Fruit fly (Drosophila melanogaster): ENCODE data around the gene ATPsynD.
A peak's percentile ranks its signal among the peaks of the same experiment; 100 is the strongest.

ATPsynD gene

dm6 chr3R:19090983-19091748 lies 3.6 kb upstream of the ATPsynD start:
- no peak for TF ChIP-seq CG8478 (optimal IDR thresholded peaks at IDR 0.05)
- TF ChIP-seq pan (optimal IDR thresholded peaks at IDR 0.05), result no peak
- TF ChIP-seq usp (GFP tag; optimal IDR thresholded peaks at IDR 0.05), result no peak
- no peak for TF ChIP-seq psq (optimal IDR thresholded peaks at IDR 0.05)
- TF ChIP-seq Dll (optimal IDR thresholded peaks at IDR 0.05), result no peak
- TF ChIP-seq EcR (GFP tag; optimal IDR thresholded peaks at IDR 0.05), result no peak

- TF ChIP-seq pan (optimal IDR thresholded peaks at IDR 0.05), result no peak
- TF ChIP-seq usp (GFP tag; optimal IDR thresholded peaks at IDR 0.05), result no peak
- TF ChIP-seq Dll (optimal IDR thresholded peaks at IDR 0.05), result no peak
- TF ChIP-seq CG8478 (optimal IDR thresholded peaks at IDR 0.05), result no peak
- no peak for TF ChIP-seq EcR (GFP tag; optimal IDR thresholded peaks at IDR 0.05)
- TF ChIP-seq psq (optimal IDR thresholded peaks at IDR 0.05), result no peak
Measured at dm6 chr3R:19091749-19092264, 3.0 kb upstream of the ATPsynD start.

- TF ChIP-seq pan (optimal IDR thresholded peaks at IDR 0.05) (no peak), Dll (optimal IDR thresholded peaks at IDR 0.05) (no peak), CG8478 (optimal IDR thresholded peaks at IDR 0.05) (no peak), psq (optimal IDR thresholded peaks at IDR 0.05) (no peak), EcR (GFP tag; optimal IDR thresholded peaks at IDR 0.05) (no peak), usp (GFP tag; optimal IDR thresholded peaks at IDR 0.05) (no peak)
Measured at dm6 chr3R:19092367-19093126, 2.3 kb upstream of the ATPsynD start.

dm6 chr3R:19093127-19093812 lies 1.5 kb upstream of the ATPsynD start:
- TF ChIP-seq Dll (optimal IDR thresholded peaks at IDR 0.05), result no peak

dm6 chr3R:19094039-19094438 lies 761 bp upstream of the ATPsynD start, which contains the start of gene cdi:
cdi (minus strand) TSS chr3R:19094270.
- TF ChIP-seq usp (GFP tag; optimal IDR thresholded peaks at IDR 0.05), result no peak
- no peak for TF ChIP-seq CG8478 (optimal IDR thresholded peaks at IDR 0.05)
- TF ChIP-seq psq (optimal IDR thresholded peaks at IDR 0.05), result no peak
- no peak for TF ChIP-seq EcR (GFP tag; optimal IDR thresholded peaks at IDR 0.05)
- no peak for TF ChIP-seq Dll (optimal IDR thresholded peaks at IDR 0.05)
- TF ChIP-seq pan (optimal IDR thresholded peaks at IDR 0.05), result no peak

- TF ChIP-seq usp (GFP tag; optimal IDR thresholded peaks at IDR 0.05) (no peak), CG8478 (optimal IDR thresholded peaks at IDR 0.05) (peak; percentile 20), psq (optimal IDR thresholded peaks at IDR 0.05) (no peak)
Measured at dm6 chr3R:19096299-19097048, 1.7 kb downstream of the ATPsynD start, which contains the start of gene CG6040. CG6040 (plus strand) TSS chr3R:19096961.

- no peak for TF ChIP-seq usp (GFP tag; optimal IDR thresholded peaks at IDR 0.05)
- no peak for TF ChIP-seq CG8478 (optimal IDR thresholded peaks at IDR 0.05)
- TF ChIP-seq pan (optimal IDR thresholded peaks at IDR 0.05), result no peak
- no peak for TF ChIP-seq EcR (GFP tag; optimal IDR thresholded peaks at IDR 0.05)
- no peak for TF ChIP-seq psq (optimal IDR thresholded peaks at IDR 0.05)
- no peak for TF ChIP-seq Dll (optimal IDR thresholded peaks at IDR 0.05)
Measured at dm6 chr3R:19098272-19098671, 3.5 kb downstream of the ATPsynD start.

dm6 chr3R:19100098-19100497 lies 5.3 kb downstream of the ATPsynD start:
- TF ChIP-seq EcR (GFP tag; optimal IDR thresholded peaks at IDR 0.05) (no peak), Dll (optimal IDR thresholded peaks at IDR 0.05) (no peak), CG8478 (optimal IDR thresholded peaks at IDR 0.05) (no peak), pan (optimal IDR thresholded peaks at IDR 0.05) (no peak), psq (optimal IDR thresholded peaks at IDR 0.05) (no peak), usp (GFP tag; optimal IDR thresholded peaks at IDR 0.05) (no peak)

dm6 chr3R:19101267-19101840 lies 6.6 kb downstream of the ATPsynD start:
- TF ChIP-seq EcR (GFP tag; optimal IDR thresholded peaks at IDR 0.05) (no peak), pan (optimal IDR thresholded peaks at IDR 0.05) (no peak)

dm6 chr3R:19103189-19103588 lies 8.4 kb downstream of the ATPsynD start:
- no peak for TF ChIP-seq EcR (GFP tag; optimal IDR thresholded peaks at IDR 0.05)
- no peak for TF ChIP-seq Dll (optimal IDR thresholded peaks at IDR 0.05)
- TF ChIP-seq usp (GFP tag; optimal IDR thresholded peaks at IDR 0.05), result no peak
- TF ChIP-seq pan (optimal IDR thresholded peaks at IDR 0.05), result no peak
- no peak for TF ChIP-seq psq (optimal IDR thresholded peaks at IDR 0.05)
- TF ChIP-seq CG8478 (optimal IDR thresholded peaks at IDR 0.05), result no peak

dm6 chr3R:19104123-19104522 lies 9.3 kb downstream of the ATPsynD start:
- no peak for TF ChIP-seq usp (GFP tag; optimal IDR thresholded peaks at IDR 0.05)
- no peak for TF ChIP-seq pan (optimal IDR thresholded peaks at IDR 0.05)
- no peak for TF ChIP-seq psq (optimal IDR thresholded peaks at IDR 0.05)
- no peak for TF ChIP-seq EcR (GFP tag; optimal IDR thresholded peaks at IDR 0.05)
- TF ChIP-seq Dll (optimal IDR thresholded peaks at IDR 0.05), result no peak
- TF ChIP-seq CG8478 (optimal IDR thresholded peaks at IDR 0.05), result no peak

Data from whole organism.